Fruit fly (Drosophila melanogaster): Measurements from ENCODE around the gene CG4496.

CG4496 gene

dm6 chr2L:7158798-7159197, 31.0 kb downstream of the CG4496 start:
- TF ChIP-seq CG2678 (tag; optimal IDR thresholded peaks at IDR 0.05): peak; percentile 44
- no peak for TF ChIP-seq CG12155 (GFP tag; optimal IDR thresholded peaks at IDR 0.05)
- peak; percentile 8 for TF ChIP-seq CG1233 (GFP tag; optimal IDR thresholded peaks at IDR 0.05)
- no peak for TF ChIP-seq Lim3 (GFP tag; IDR thresholded peaks at IDR 0.05)
- TF ChIP-seq Hr78 (GFP tag; optimal IDR thresholded peaks at IDR 0.05): peak in 1 of 2 experiments; percentile 13
- TF ChIP-seq CG5953 (GFP tag; IDR thresholded peaks at IDR 0.05): 0 out of 2 replicates have a peak, but pooled peaks have one; percentile 25
- TF ChIP-seq Hsf (GFP tag; optimal IDR thresholded peaks at IDR 0.05): no peak
- TF ChIP-seq D19A (tag; optimal IDR thresholded peaks at IDR 0.05): peak; percentile 27
- peak; percentile 37 for TF ChIP-seq tap (tag; optimal IDR thresholded peaks at IDR 0.05)
- no peak for TF ChIP-seq CG42726 (GFP tag; IDR thresholded peaks at IDR 0.05; ENCODE audit: partially characterized antibody)
- no peak for TF ChIP-seq emc (GFP tag; optimal IDR thresholded peaks at IDR 0.05)
- no peak for TF ChIP-seq abd-A (tag; optimal IDR thresholded peaks at IDR 0.05)
- TF ChIP-seq wek (GFP tag; optimal IDR thresholded peaks at IDR 0.05): peak; percentile 33
- TF ChIP-seq Elba2 (GFP tag; optimal IDR thresholded peaks at IDR 0.05): no peak
- no peak for TF ChIP-seq btn (GFP tag; optimal IDR thresholded peaks at IDR 0.05)
- TF ChIP-seq CG3838 (GFP tag; optimal IDR thresholded peaks at IDR 0.05): peak; percentile 2
- TF ChIP-seq CG15601 (tag; optimal IDR thresholded peaks at IDR 0.05): peak; percentile 73
- peak; percentile 28 for TF ChIP-seq unpg (GFP tag; optimal IDR thresholded peaks at IDR 0.05)
- peak; percentile 8 for TF ChIP-seq CG18262 (tag; optimal IDR thresholded peaks at IDR 0.05)
- no peak; the same call in 1 of the 2 replicates for TF ChIP-seq ranshi (GFP tag; IDR thresholded peaks at IDR 0.05)
- TF ChIP-seq en (GFP tag; optimal IDR thresholded peaks at IDR 0.05): peak; percentile 43
- TF ChIP-seq Nf-YC (tag; optimal IDR thresholded peaks at IDR 0.05): no peak
- no peak for TF ChIP-seq CG11723 (GFP tag; optimal IDR thresholded peaks at IDR 0.05)
- TF ChIP-seq ac (GFP tag; optimal IDR thresholded peaks at IDR 0.05): peak; percentile 48
- peak; percentile 37 for TF ChIP-seq grn (GFP tag; optimal IDR thresholded peaks at IDR 0.05)
- TF ChIP-seq Sox100B (GFP tag; optimal IDR thresholded peaks at IDR 0.05): peak; percentile 26
- TF ChIP-seq hkb (optimal IDR thresholded peaks at IDR 0.05): no peak
- TF ChIP-seq hkb (GFP tag; IDR thresholded peaks at IDR 0.05): peak; percentile 22; the same call in 1 of the 2 replicates
- TF ChIP-seq Mes4 (GFP tag; optimal IDR thresholded peaks at IDR 0.05): no peak
- TF ChIP-seq CG3407 (GFP tag; optimal IDR thresholded peaks at IDR 0.05): no peak
- TF ChIP-seq Jarid2 (GFP tag; optimal IDR thresholded peaks at IDR 0.05): peak; percentile 20
- TF ChIP-seq Med (GFP tag): peak; percentile 54
- no peak for TF ChIP-seq CG2116 (GFP tag; optimal IDR thresholded peaks at IDR 0.05)
- no peak for TF ChIP-seq salm (tag; optimal IDR thresholded peaks at IDR 0.05)
- no peak for TF ChIP-seq Gug (GFP tag; IDR thresholded peaks at IDR 0.05)
- TF ChIP-seq crc (GFP tag; optimal IDR thresholded peaks at IDR 0.05): no peak
- TF ChIP-seq otp (GFP tag; IDR thresholded peaks at IDR 0.05): peak; percentile 42; the same call in 1 of the 3 replicates
- TF ChIP-seq CG13775 (GFP tag; optimal IDR thresholded peaks at IDR 0.05): no peak
- peak; percentile 3 for TF ChIP-seq dmrt99B (tag; optimal IDR thresholded peaks at IDR 0.05)
- peak; percentile 12 for TF ChIP-seq pnt (GFP tag; optimal IDR thresholded peaks at IDR 0.05)
- no peak for TF ChIP-seq Ets97D (GFP tag; optimal IDR thresholded peaks at IDR 0.05)
- TF ChIP-seq NfI (GFP tag; optimal IDR thresholded peaks at IDR 0.05): no peak
- no peak for TF ChIP-seq Trl (optimal IDR thresholded peaks at IDR 0.05)
- peak; percentile 74 for TF ChIP-seq Trl (GFP tag; optimal IDR thresholded peaks at IDR 0.05)
- TF ChIP-seq CG8388 (GFP tag; optimal IDR thresholded peaks at IDR 0.05): no peak
- TF ChIP-seq bsh (GFP tag; optimal IDR thresholded peaks at IDR 0.05): peak in 1 of 2 experiments; percentile 82
- no peak for TF ChIP-seq Hr3 (GFP tag; optimal IDR thresholded peaks at IDR 0.05)
- peak; percentile 52 for TF ChIP-seq CG7745 (tag; optimal IDR thresholded peaks at IDR 0.05)
- TF ChIP-seq Fer2 (tag; optimal IDR thresholded peaks at IDR 0.05): no peak
- TF ChIP-seq CG12104 (GFP tag; optimal IDR thresholded peaks at IDR 0.05): peak; percentile 28
- TF ChIP-seq Camta (GFP tag; optimal IDR thresholded peaks at IDR 0.05): peak; percentile 58
- TF ChIP-seq sens (GFP tag): peak; percentile 94

All from whole organism, embryonic.